Worm (Caenorhabditis elegans) whole organism, L1 larva: ENCODE results near the gene C18D11.6.

Source experiments
- C34B4.2 ChIP-seq: sonication (generic microtip); optimal IDR thresholded peaks from 2 replicates; lab custom pipeline; 2017; ENCODE audit warnings: mild to moderate bottlenecking, missing genetic modification characterization, missing compliant biosample characterization
- aha-1 ChIP-seq: fragments of 150-350 bp; optimal IDR thresholded peaks from 2 replicates; lab custom pipeline; 2014; ENCODE audit warnings: missing biosample characterization, missing genetic modification characterization
- alr-1 ChIP-seq: fragments of 200-800 bp; sonication (Bioruptor generic); optimal IDR thresholded peaks from 2 replicates; lab custom pipeline; 2018; ENCODE audit warnings: borderline replicate concordance, mild to moderate bottlenecking, missing genetic modification characterization, missing compliant biosample characterization
- aly-2 ChIP-seq: fragments of 150-350 bp; optimal IDR thresholded peaks from 2 replicates; lab custom pipeline; 2014; ENCODE audit warnings: missing biosample characterization, missing genetic modification characterization
- blmp-1 ChIP-seq: fragments of 150-350 bp; optimal IDR thresholded peaks from 2 replicates; lab custom pipeline; 2014; ENCODE audit warnings: missing biosample characterization, missing genetic modification characterization
- ceh-63 ChIP-seq: fragments of 200-800 bp; sonication (Bioruptor generic); optimal IDR thresholded peaks from 2 replicates; lab custom pipeline; 2018; ENCODE audit warnings: mild to moderate bottlenecking, missing genetic modification characterization, missing compliant biosample characterization
- ceh-8 ChIP-seq: fragments of 200-800 bp; sonication (Bioruptor generic); optimal IDR thresholded peaks from 2 replicates; lab custom pipeline; 2018; ENCODE audit warnings: mild to moderate bottlenecking, missing genetic modification characterization, moderate library complexity, missing compliant biosample characterization
- ceh-82 ChIP-seq, 3 experiments: fragments of 150-350 bp in 1 of 3; sonication (generic microtip) in 2 of 3; optimal IDR thresholded peaks; 2 replicates each; lab custom pipeline; 2014 to 2017; ENCODE audit warnings: missing biosample characterization in 3 of 3, missing genetic modification characterization in 3 of 3
- ces-1 ChIP-seq: fragments of 150-350 bp; optimal IDR thresholded peaks from 2 replicates; lab custom pipeline; 2014; ENCODE audit warnings: missing biosample characterization, missing genetic modification reagents, missing genetic modification characterization
- dsc-1 ChIP-seq: sonication (generic microtip); optimal IDR thresholded peaks from 2 replicates; lab custom pipeline; 2016; ENCODE audit warnings: mild to moderate bottlenecking, missing genetic modification characterization, missing compliant biosample characterization
- efl-1 ChIP-seq, 4 experiments: fragments of 150-350 bp; optimal IDR thresholded peaks in 3 of 4; peaks in 1 of 4; 1 replicate in 1 of 4; 2 replicates in 3 of 4; lab custom pipeline; 2014; ENCODE audit warnings: missing biosample characterization in 2 of 4, missing genetic modification characterization in 2 of 4, missing genetic modification reagents in 2 of 4
- egl-13 ChIP-seq: sonication (generic microtip); optimal IDR thresholded peaks from 2 replicates; lab custom pipeline; 2016; ENCODE audit warnings: missing genotype, missing genetic modification reagents, missing genetic modification characterization, missing compliant biosample characterization
- egl-27 ChIP-seq, 2 experiments: fragments of 150-350 bp in 1 of 2; sonication (generic microtip); optimal IDR thresholded peaks; 3 replicates each; lab custom pipeline; 2017 to 2018; ENCODE audit warnings: missing biosample characterization in 2 of 2, missing genetic modification characterization in 2 of 2, missing genetic modification reagents in 2 of 2
- ets-5 ChIP-seq: fragments of 200-800 bp; sonication (Bioruptor generic); IDR thresholded peaks from 2 replicates; pipeline ENCODE4 v1.3.6; 2022; ENCODE audit warnings: missing genetic modification characterization, missing compliant biosample characterization
- fkh-4 ChIP-seq: sonication (generic microtip); optimal IDR thresholded peaks from 2 replicates; lab custom pipeline; 2016; ENCODE audit warnings: missing compliant biosample characterization, missing genetic modification characterization, borderline replicate concordance
- fkh-8 ChIP-seq: sonication (generic microtip); optimal IDR thresholded peaks from 2 replicates; lab custom pipeline; 2016; ENCODE audit warnings: mild to moderate bottlenecking, missing genetic modification characterization, missing compliant biosample characterization
- grh-1 ChIP-seq: fragments of 200-800 bp; sonication (Bioruptor generic); IDR thresholded peaks from 2 replicates; pipeline ENCODE4 v1.3.6; 2022; ENCODE audit warnings: missing genetic modification reagents, missing genetic modification characterization, missing compliant biosample characterization
- irx-1 ChIP-seq: sonication (generic microtip); optimal IDR thresholded peaks from 2 replicates; lab custom pipeline; 2016; ENCODE audit warnings: missing genetic modification characterization, missing compliant biosample characterization
- lin-14 ChIP-seq: fragments of 200-800 bp; sonication (Bioruptor generic); optimal IDR thresholded peaks from 2 replicates; lab custom pipeline; 2018; ENCODE audit warnings: mild to moderate bottlenecking, missing genetic modification characterization, moderate library complexity, missing compliant biosample characterization
- lin-35 ChIP-seq, 2 experiments: fragments of 150-350 bp; optimal IDR thresholded peaks; 2 replicates each; lab custom pipeline; 2014; ENCODE audit warnings: missing biosample characterization in 2 of 2, missing genetic modification characterization in 2 of 2, missing genetic modification reagents in 2 of 2
- lsy-2 ChIP-seq, 2 experiments: fragments of 150-350 bp; optimal IDR thresholded peaks; 2 replicates each; lab custom pipeline; 2014; ENCODE audit warnings: missing biosample characterization in 2 of 2, missing genetic modification characterization in 2 of 2
- mep-1 ChIP-seq: fragments of 150-350 bp; optimal IDR thresholded peaks from 2 replicates; lab custom pipeline; 2014; ENCODE audit warnings: missing biosample characterization, missing genetic modification characterization
- nhr-19 ChIP-seq: fragments of 200-800 bp; sonication (Bioruptor generic); conservative IDR thresholded peaks from 2 replicates; pipeline ENCODE4 v1.3.6; 2022; ENCODE audit warnings: missing genetic modification characterization, missing compliant biosample characterization
- nhr-20 ChIP-seq: sonication (generic microtip); optimal IDR thresholded peaks from 2 replicates; lab custom pipeline; 2016; ENCODE audit warnings: mild to moderate bottlenecking, missing genetic modification characterization, missing compliant biosample characterization
- nhr-237 ChIP-seq: fragments of 150-350 bp; optimal IDR thresholded peaks from 2 replicates; lab custom pipeline; 2014; ENCODE audit warnings: missing biosample characterization, missing genetic modification characterization
- nhr-47 ChIP-seq: sonication (generic microtip); optimal IDR thresholded peaks from 2 replicates; lab custom pipeline; 2016; ENCODE audit warnings: mild to moderate bottlenecking, missing genetic modification characterization, moderate library complexity, missing compliant biosample characterization
- nhr-71 ChIP-seq: sonication (generic microtip); optimal IDR thresholded peaks from 2 replicates; lab custom pipeline; 2016; ENCODE audit warnings: mild to moderate bottlenecking, missing genetic modification characterization, moderate library complexity, missing compliant biosample characterization
- pag-3 ChIP-seq: sonication (generic microtip); optimal IDR thresholded peaks from 2 replicates; lab custom pipeline; 2017; ENCODE audit warnings: missing genetic modification characterization, mild to moderate bottlenecking, missing compliant biosample characterization, antibody characterized with exemption, borderline replicate concordance; ENCODE audit not compliant: insufficient read depth
- pqm-1 ChIP-seq: sonication (generic microtip); optimal IDR thresholded peaks from 3 replicates; lab custom pipeline; 2017; ENCODE audit warnings: missing biosample characterization, missing genetic modification characterization
- rnt-1 ChIP-seq: sonication (generic microtip); optimal IDR thresholded peaks from 2 replicates; lab custom pipeline; 2016; ENCODE audit warnings: mild to moderate bottlenecking, missing genetic modification characterization, moderate library complexity, missing compliant biosample characterization
- skn-1 ChIP-seq: fragments of 150-350 bp; optimal IDR thresholded peaks from 2 replicates; lab custom pipeline; 2014; ENCODE audit warnings: missing biosample characterization, missing genetic modification characterization
- snu-23 ChIP-seq: sonication (generic microtip); optimal IDR thresholded peaks from 2 replicates; lab custom pipeline; 2016; ENCODE audit warnings: missing genetic modification characterization, missing compliant biosample characterization
- sox-4 ChIP-seq: sonication (generic microtip); optimal IDR thresholded peaks from 2 replicates; lab custom pipeline; 2016; ENCODE audit warnings: missing genetic modification characterization, missing compliant biosample characterization
- tlp-1 ChIP-seq: fragments of 150-350 bp; optimal IDR thresholded peaks from 2 replicates; lab custom pipeline; 2014; ENCODE audit warnings: missing biosample characterization, missing genetic modification characterization
- unc-30 ChIP-seq: sonication (generic microtip); optimal IDR thresholded peaks from 2 replicates; lab custom pipeline; 2017; ENCODE audit warnings: missing biosample characterization, missing genetic modification characterization
- unc-62 ChIP-seq: fragments of 150-350 bp; optimal IDR thresholded peaks from 2 replicates; lab custom pipeline; 2014; ENCODE audit warnings: missing biosample characterization, missing genetic modification reagents, missing genetic modification characterization
- unc-86 ChIP-seq: sonication (generic microtip); optimal IDR thresholded peaks from 2 replicates; lab custom pipeline; 2016; ENCODE audit warnings: missing genetic modification characterization, missing compliant biosample characterization
- vab-15 ChIP-seq: sonication (generic microtip); optimal IDR thresholded peaks from 2 replicates; lab custom pipeline; 2017; ENCODE audit warnings: missing genotype, mild to moderate bottlenecking, missing genetic modification characterization, missing compliant biosample characterization
- ztf-4 ChIP-seq: fragments of 150-350 bp; optimal IDR thresholded peaks from 2 replicates; lab custom pipeline; 2014; ENCODE audit warnings: missing biosample characterization, missing genetic modification characterization

Gene C18D11.6

DNA sequence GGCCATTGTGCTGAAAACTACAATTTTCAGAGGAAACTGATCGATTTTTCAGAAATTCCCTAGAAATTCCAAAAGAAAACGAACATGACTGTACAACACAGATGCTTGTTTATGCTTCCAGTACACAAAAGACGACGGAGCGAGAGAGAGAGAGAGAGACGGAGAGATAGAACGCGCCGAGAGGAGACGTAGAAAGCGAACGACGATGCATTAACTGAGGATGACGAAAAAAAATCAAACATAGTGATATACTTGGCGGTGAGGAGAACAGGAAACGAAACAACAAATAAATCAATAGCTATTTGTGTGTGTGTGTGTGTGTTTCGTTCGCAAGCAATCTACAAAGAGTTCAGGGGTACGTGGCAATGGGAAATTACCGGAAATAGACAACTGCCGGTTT is 24.4 kb downstream of the C18D11.6 start:
- peak in 1 of 2 experiments; percentile 30 for TF ChIP-seq efl-1 (optimal IDR thresholded peaks at IDR 0.05; lab: Kevin White, UChicago)
- no peak for TF ChIP-seq efl-1 (GFP tag; optimal IDR thresholded peaks at IDR 0.05 in 1 of 2; lab: Kevin White, UChicago)
- TF ChIP-seq irx-1 (tag; lab: Kevin White, UChicago) = no peak
- no peak for TF ChIP-seq unc-86 (tag; lab: Kevin White, UChicago)
- peak in 1 of 2 experiments; percentile 34 for TF ChIP-seq lsy-2 (tag; optimal IDR thresholded peaks at IDR 0.05; lab: Kevin White, UChicago)
- TF ChIP-seq lin-14 (GFP tag; lab: Kevin White, UChicago) = peak; percentile 53
- TF ChIP-seq blmp-1 (tag; lab: Kevin White, UChicago) = peak; percentile 71
- peak; percentile 15 for TF ChIP-seq mep-1
- TF ChIP-seq alr-1 (tag; lab: Kevin White, UChicago) = no peak
- no peak for TF ChIP-seq vab-15

DNA sequence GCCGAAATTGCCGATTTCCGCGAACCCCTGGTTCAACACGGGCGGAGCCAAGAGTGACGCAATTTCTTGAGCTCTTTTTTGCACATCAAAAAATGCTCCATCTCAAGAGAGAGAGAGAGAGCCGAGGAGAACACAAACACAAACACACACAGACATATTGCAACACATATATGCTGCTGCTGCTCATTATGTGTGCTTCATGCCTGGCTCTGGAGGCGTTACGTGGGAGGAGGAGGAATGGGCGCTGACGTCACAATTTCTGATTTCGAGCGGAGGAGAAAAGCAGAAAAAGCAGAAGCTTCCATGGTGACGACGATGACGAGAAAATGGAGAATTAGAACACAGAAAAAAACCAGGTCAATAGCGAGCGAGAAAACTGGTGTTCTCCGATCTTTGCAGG is 25.7 kb downstream of the C18D11.6 start:
- no peak for TF ChIP-seq ets-5 (GFP tag; lab: Robert Waterston, UW)
- TF ChIP-seq dsc-1 (tag; lab: Kevin White, UChicago) = peak; percentile 31
- TF ChIP-seq ceh-82 (tag; optimal IDR thresholded peaks at IDR 0.05; lab: Kevin White, UChicago) = no peak
- TF ChIP-seq nhr-47 = peak; percentile 17
- peak; percentile 83 for TF ChIP-seq fkh-8 (tag; lab: Kevin White, UChicago)
- TF ChIP-seq lin-35 (GFP tag; optimal IDR thresholded peaks at IDR 0.05; lab: Kevin White, UChicago) = no peak
- TF ChIP-seq pqm-1 (tag; lab: Kevin White, UChicago) = no peak
- no peak for TF ChIP-seq unc-30 (tag; lab: Kevin White, UChicago)
- no peak for TF ChIP-seq C34B4.2 (tag; lab: Kevin White, UChicago)
- TF ChIP-seq egl-27 (tag; optimal IDR thresholded peaks at IDR 0.05; lab: Kevin White, UChicago) = no peak
- no peak for TF ChIP-seq unc-62
- no peak for TF ChIP-seq snu-23 (GFP tag; lab: Kevin White, UChicago)
- no peak for TF ChIP-seq fkh-4
- no peak for TF ChIP-seq aha-1 (tag; lab: Kevin White, UChicago)
- no peak for TF ChIP-seq ceh-63 (GFP tag; lab: Kevin White, UChicago)
- no peak for TF ChIP-seq ces-1 (GFP tag; lab: Kevin White, UChicago)
- no peak for TF ChIP-seq grh-1 (GFP tag; lab: Robert Waterston, UW)
- peak; percentile 55 for TF ChIP-seq nhr-71 (tag; lab: Kevin White, UChicago)
- peak; percentile 31 for TF ChIP-seq sox-4 (tag; lab: Kevin White, UChicago)
- peak; percentile 59 for TF ChIP-seq lin-14 (GFP tag; lab: Kevin White, UChicago)
- TF ChIP-seq lsy-2 (tag; optimal IDR thresholded peaks at IDR 0.05; lab: Kevin White, UChicago) = peak in 1 of 2 experiments; percentile 40
- no peak for TF ChIP-seq nhr-19 (GFP tag; lab: Robert Waterston, UW)
- TF ChIP-seq nhr-237 (tag; lab: Kevin White, UChicago) = no peak
- TF ChIP-seq egl-13 (tag; lab: Kevin White, UChicago) = peak; percentile 15
- no peak for TF ChIP-seq pag-3 (tag; lab: Kevin White, UChicago)
- TF ChIP-seq nhr-20 (tag; lab: Kevin White, UChicago) = no peak

DNA sequence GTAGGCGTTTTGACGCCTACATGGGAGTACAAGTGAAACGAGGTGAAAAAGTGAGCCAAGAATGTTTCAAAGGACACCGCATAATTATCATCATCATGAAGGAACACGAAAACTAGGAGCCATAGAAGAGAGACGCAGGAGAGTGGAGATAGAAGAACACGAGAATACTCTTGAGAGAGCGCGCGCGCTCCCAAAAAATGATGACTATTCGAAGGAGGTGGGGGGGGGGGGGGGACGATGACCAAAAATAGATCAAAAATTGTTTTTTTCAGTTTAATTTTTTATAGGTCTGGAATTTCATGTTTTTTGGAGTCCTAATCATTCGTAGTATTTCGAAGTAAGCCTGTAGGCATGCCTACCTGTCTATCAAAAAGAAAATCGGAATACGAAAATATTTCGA is 26.4 kb downstream of the C18D11.6 start:
- TF ChIP-seq nhr-19 (GFP tag; lab: Robert Waterston, UW) (no peak), skn-1 (tag; lab: Kevin White, UChicago) (peak; percentile 97)

DNA sequence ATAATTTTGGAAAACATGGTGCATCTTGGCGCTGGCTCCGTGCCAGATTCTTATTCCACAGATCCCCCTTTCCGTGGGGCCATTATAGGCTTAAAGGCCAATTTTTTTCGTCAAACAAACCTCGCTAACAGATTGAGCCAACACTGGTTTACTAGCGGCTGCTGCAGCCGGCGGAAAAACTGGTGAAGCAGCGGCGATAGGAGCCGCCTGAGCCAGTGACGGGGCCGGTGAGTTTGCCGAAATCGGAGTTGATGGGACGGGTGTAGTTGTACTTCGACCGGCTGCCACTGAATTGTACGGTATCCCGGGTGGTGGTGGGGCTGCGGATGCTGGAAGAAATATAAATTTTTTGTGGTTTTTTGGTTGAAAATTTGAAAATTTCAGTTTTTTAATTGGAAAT is 31.4 kb downstream of the C18D11.6 start:
- TF ChIP-seq rnt-1 (tag; lab: Kevin White, UChicago) = no peak
- no peak for TF ChIP-seq tlp-1
- no peak for TF ChIP-seq efl-1 (optimal IDR thresholded peaks at IDR 0.05; lab: Kevin White, UChicago)
- peak in 1 of 2 experiments; percentile 29 for TF ChIP-seq efl-1 (GFP tag; optimal IDR thresholded peaks at IDR 0.05 in 1 of 2; lab: Kevin White, UChicago)
- TF ChIP-seq ceh-8 (GFP tag; lab: Kevin White, UChicago) = no peak
- no peak for TF ChIP-seq ztf-4
- no peak for TF ChIP-seq aly-2 (tag; lab: Kevin White, UChicago)
- TF ChIP-seq, all 84 proteins: peak for 1
